Fruit fly (Drosophila melanogaster) whole organism, prepupa: ENCODE data around the gene CG14143.

Experiments
- Blimp-1 ChIP-seq: fragments of 200-800 bp; sonication (Bioruptor generic); optimal IDR thresholded peaks from 3 replicates; lab custom pipeline; 2017; ENCODE audit warnings: missing biosample characterization, missing genetic modification characterization, mild to moderate bottlenecking, moderate library complexity, missing genetic modification reagents
- CG10631 ChIP-seq: fragments of 200-800 bp; sonication (Bioruptor generic); optimal IDR thresholded peaks from 2 replicates; lab custom pipeline; 2016; ENCODE audit warnings: missing biosample characterization, missing genetic modification characterization
- CG10669 ChIP-seq: fragments of 200-800 bp; sonication (Bioruptor generic); optimal IDR thresholded peaks from 3 replicates; lab custom pipeline; 2018; ENCODE audit warnings: missing biosample characterization, mild to moderate bottlenecking, missing genetic modification characterization, moderate library complexity
- CG11762 ChIP-seq: fragments of 200-800 bp; sonication (Bioruptor generic); optimal IDR thresholded peaks from 3 replicates; lab custom pipeline; 2016; ENCODE audit warnings: missing biosample characterization, missing genetic modification characterization; ENCODE audit not compliant: insufficient read depth
- CG11902 ChIP-seq: fragments of 200-800 bp; sonication (Bioruptor generic); optimal IDR thresholded peaks from 3 replicates; lab custom pipeline; 2016; ENCODE audit warnings: missing biosample characterization, missing genetic modification characterization
- CG15336 ChIP-seq: fragments of 200-800 bp; sonication (Bioruptor generic); IDR thresholded peaks from 2 replicates; pipeline ENCODE4 v1.3.6; 2022; ENCODE audit warnings: missing biosample characterization, missing genetic modification characterization
- CG1621 ChIP-seq: fragments of 200-800 bp; sonication (Bioruptor generic); optimal IDR thresholded peaks from 3 replicates; lab custom pipeline; 2018; ENCODE audit warnings: missing biosample characterization, mild to moderate bottlenecking, missing genetic modification characterization
- CG16779 ChIP-seq: fragments of 200-800 bp; sonication (Bioruptor generic); optimal IDR thresholded peaks from 3 replicates; lab custom pipeline; 2017; ENCODE audit warnings: missing biosample characterization, mild to moderate bottlenecking, missing genetic modification characterization
- CG3032 ChIP-seq: fragments of 200-800 bp; optimal IDR thresholded peaks from 2 replicates; lab custom pipeline; 2019; ENCODE audit warnings: missing biosample characterization, mild to moderate bottlenecking, missing genetic modification characterization, moderate library complexity
- CG31627 ChIP-seq: fragments of 200-800 bp; sonication (Bioruptor generic); optimal IDR thresholded peaks from 3 replicates; lab custom pipeline; 2016; ENCODE audit warnings: missing biosample characterization, missing genetic modification characterization
- CG32006 ChIP-seq: fragments of 200-800 bp; sonication (Bioruptor generic); optimal IDR thresholded peaks from 3 replicates; lab custom pipeline; 2017; ENCODE audit warnings: missing biosample characterization, mild to moderate bottlenecking, missing genetic modification characterization
- CG34406 ChIP-seq: fragments of 200-800 bp; sonication (Bioruptor generic); optimal IDR thresholded peaks from 3 replicates; lab custom pipeline; 2016; ENCODE audit warnings: missing biosample characterization, missing genetic modification characterization
- CG6163 ChIP-seq: fragments of 200-800 bp; sonication (Bioruptor generic); IDR thresholded peaks from 3 replicates; pipeline ENCODE4 v1.3.6; 2022; ENCODE audit warnings: missing biosample characterization, missing genetic modification characterization
- CG6276 ChIP-seq: fragments of 200-800 bp; sonication (Bioruptor generic); optimal IDR thresholded peaks from 2 replicates; lab custom pipeline; 2017; ENCODE audit warnings: missing biosample characterization, mild to moderate bottlenecking, missing genetic modification characterization
- CG6792 ChIP-seq: fragments of 200-800 bp; sonication (Bioruptor generic); optimal IDR thresholded peaks from 3 replicates; lab custom pipeline; 2016; ENCODE audit warnings: missing biosample characterization, missing genetic modification characterization
- CG6854 ChIP-seq: fragments of 200-800 bp; sonication (Bioruptor generic); optimal IDR thresholded peaks from 2 replicates; lab custom pipeline; 2017; ENCODE audit warnings: missing biosample characterization, mild to moderate bottlenecking, missing genetic modification characterization
- CG7368 ChIP-seq: fragments of 200-800 bp; sonication (Bioruptor generic); optimal IDR thresholded peaks from 3 replicates; lab custom pipeline; 2016; ENCODE audit warnings: missing biosample characterization, missing genetic modification characterization
- CG8632 ChIP-seq: fragments of 200-800 bp; sonication (Bioruptor generic); optimal IDR thresholded peaks from 3 replicates; lab custom pipeline; 2016; ENCODE audit warnings: missing biosample characterization, missing genetic modification characterization
- Eip78C ChIP-seq: fragments of 200-800 bp; sonication (Bioruptor generic); peaks from one replicate; lab custom pipeline; 2016; ENCODE audit warnings: missing biosample characterization, missing genetic modification characterization
- Eip93F ChIP-seq: fragments of 200-800 bp; sonication (Bioruptor generic); optimal IDR thresholded peaks from 2 replicates; lab custom pipeline; 2016; ENCODE audit warnings: missing biosample characterization, mild to moderate bottlenecking, missing genetic modification characterization
- Ets21C ChIP-seq: fragments of 200-800 bp; sonication (Bioruptor generic); optimal IDR thresholded peaks from 3 replicates; lab custom pipeline; 2016; ENCODE audit warnings: missing biosample characterization, missing genetic modification characterization
- Ets96B ChIP-seq: fragments of 200-800 bp; optimal IDR thresholded peaks from 2 replicates; lab custom pipeline; 2019; ENCODE audit warnings: missing biosample characterization, mild to moderate bottlenecking, missing genetic modification characterization, moderate library complexity
- Gug ChIP-seq: fragments of 200-800 bp; sonication (Bioruptor generic); IDR thresholded peaks from 2 replicates; pipeline ENCODE4 v1.3.6; 2022; ENCODE audit warnings: missing biosample characterization, missing genetic modification characterization
- Hr38 ChIP-seq: sonication (Bioruptor generic); optimal IDR thresholded peaks from 2 replicates; lab custom pipeline; 2016; ENCODE audit warnings: missing biosample characterization, missing genetic modification characterization
- Hr39 ChIP-seq: fragments of 200-800 bp; sonication (Bioruptor generic); optimal IDR thresholded peaks from 2 replicates; lab custom pipeline; 2016; ENCODE audit warnings: missing biosample characterization, missing genetic modification characterization
- Hr4 ChIP-seq: fragments of 200-800 bp; sonication (Bioruptor generic); optimal IDR thresholded peaks from 3 replicates; lab custom pipeline; 2016; ENCODE audit warnings: missing biosample characterization, missing genetic modification characterization
- Lpt ChIP-seq: fragments of 200-800 bp; sonication (Bioruptor generic); optimal IDR thresholded peaks from 3 replicates; lab custom pipeline; 2016; ENCODE audit warnings: missing biosample characterization, missing genetic modification characterization
- OdsH ChIP-seq: fragments of 200-800 bp; sonication (Bioruptor generic); optimal IDR thresholded peaks from 3 replicates; lab custom pipeline; 2016; ENCODE audit warnings: missing biosample characterization, missing genetic modification characterization
- Sox102F ChIP-seq: fragments of 200-800 bp; sonication (Bioruptor generic); optimal IDR thresholded peaks from 2 replicates; lab custom pipeline; 2016; ENCODE audit warnings: missing biosample characterization, mild to moderate bottlenecking, missing genetic modification characterization
- Sox14 ChIP-seq: fragments of 200-800 bp; sonication (Bioruptor generic); optimal IDR thresholded peaks from 3 replicates; lab custom pipeline; 2016; ENCODE audit warnings: missing biosample characterization, missing genetic modification characterization
- Sox15 ChIP-seq: fragments of 200-800 bp; sonication (Bioruptor generic); optimal IDR thresholded peaks from 3 replicates; lab custom pipeline; 2016; ENCODE audit warnings: missing biosample characterization, missing genetic modification characterization
- achi ChIP-seq: fragments of 200-800 bp; sonication (Bioruptor generic); optimal IDR thresholded peaks from 3 replicates; lab custom pipeline; 2016; ENCODE audit warnings: missing biosample characterization, missing genetic modification characterization
- acj6 ChIP-seq: fragments of 200-800 bp; sonication (Bioruptor generic); optimal IDR thresholded peaks from 3 replicates; lab custom pipeline; 2016; ENCODE audit warnings: missing biosample characterization, missing genetic modification characterization
- cyc ChIP-seq: fragments of 200-800 bp; sonication (Bioruptor generic); optimal IDR thresholded peaks from 3 replicates; lab custom pipeline; 2016; ENCODE audit warnings: missing biosample characterization, missing genetic modification characterization
- dac ChIP-seq: fragments of 200-800 bp; sonication (Bioruptor generic); optimal IDR thresholded peaks from 2 replicates; lab custom pipeline; 2017; ENCODE audit warnings: missing biosample characterization, mild to moderate bottlenecking, missing genetic modification characterization
- dsx ChIP-seq: fragments of 200-800 bp; optimal IDR thresholded peaks from 3 replicates; lab custom pipeline; 2019; ENCODE audit warnings: missing biosample characterization, mild to moderate bottlenecking, missing genetic modification characterization, moderate library complexity; ENCODE audit not compliant: poor library complexity, severe bottlenecking
- eg ChIP-seq: fragments of 200-800 bp; sonication (Bioruptor generic); IDR thresholded peaks from 3 replicates; pipeline ENCODE4 v1.3.6; 2022; ENCODE audit warnings: missing biosample characterization, missing genetic modification characterization
- esn ChIP-seq: fragments of 200-800 bp; sonication (Bioruptor generic); optimal IDR thresholded peaks from 2 replicates; lab custom pipeline; 2016; ENCODE audit warnings: missing biosample characterization, mild to moderate bottlenecking, missing genetic modification characterization, moderate library complexity
- fd59A ChIP-seq: fragments of 200-800 bp; sonication (Bioruptor generic); optimal IDR thresholded peaks from 2 replicates; lab custom pipeline; 2017; ENCODE audit warnings: missing biosample characterization, mild to moderate bottlenecking, missing genetic modification characterization, missing genetic modification reagents
- fd85E ChIP-seq: fragments of 200-800 bp; sonication (Bioruptor generic); optimal IDR thresholded peaks from 3 replicates; lab custom pipeline; 2016; ENCODE audit warnings: missing biosample characterization, missing genetic modification characterization
- lz ChIP-seq: fragments of 200-800 bp; sonication (Bioruptor generic); optimal IDR thresholded peaks from 3 replicates; lab custom pipeline; 2016; ENCODE audit warnings: missing biosample characterization, missing genetic modification characterization
- pdm3 ChIP-seq: fragments of 200-800 bp; sonication (Bioruptor generic); optimal IDR thresholded peaks from 3 replicates; lab custom pipeline; 2016; ENCODE audit warnings: missing biosample characterization, missing genetic modification characterization
- salr ChIP-seq, 2 experiments: fragments of 200-800 bp; sonication (Bioruptor generic); optimal IDR thresholded peaks; 3 replicates each; lab custom pipeline; 2016 to 2018; ENCODE audit warnings: missing biosample characterization in 2 of 2, missing genetic modification characterization in 2 of 2, mild to moderate bottlenecking in 1 of 2
- spab ChIP-seq: fragments of 200-800 bp; sonication (Bioruptor generic); optimal IDR thresholded peaks from 2 replicates; lab custom pipeline; 2017; ENCODE audit warnings: missing biosample characterization, mild to moderate bottlenecking, missing genetic modification characterization, missing genetic modification reagents
- ss ChIP-seq, 2 experiments: fragments of 200-800 bp; sonication (Bioruptor generic); optimal IDR thresholded peaks; 2 replicates in 1 of 2; 3 replicates in 1 of 2; lab custom pipeline; 2017 to 2018; ENCODE audit warnings: mild to moderate bottlenecking in 2 of 2, missing biosample characterization in 2 of 2, missing genetic modification characterization in 2 of 2, moderate library complexity in 1 of 2
- svp ChIP-seq: fragments of 200-800 bp; sonication (Bioruptor generic); peaks from one replicate; lab custom pipeline; 2016; ENCODE audit warnings: missing biosample characterization, missing genetic modification characterization
- vri ChIP-seq: fragments of 200-800 bp; sonication (Bioruptor generic); optimal IDR thresholded peaks from 3 replicates; lab custom pipeline; 2016; ENCODE audit warnings: missing biosample characterization, mild to moderate bottlenecking, missing genetic modification characterization

CG14143 gene

DNA sequence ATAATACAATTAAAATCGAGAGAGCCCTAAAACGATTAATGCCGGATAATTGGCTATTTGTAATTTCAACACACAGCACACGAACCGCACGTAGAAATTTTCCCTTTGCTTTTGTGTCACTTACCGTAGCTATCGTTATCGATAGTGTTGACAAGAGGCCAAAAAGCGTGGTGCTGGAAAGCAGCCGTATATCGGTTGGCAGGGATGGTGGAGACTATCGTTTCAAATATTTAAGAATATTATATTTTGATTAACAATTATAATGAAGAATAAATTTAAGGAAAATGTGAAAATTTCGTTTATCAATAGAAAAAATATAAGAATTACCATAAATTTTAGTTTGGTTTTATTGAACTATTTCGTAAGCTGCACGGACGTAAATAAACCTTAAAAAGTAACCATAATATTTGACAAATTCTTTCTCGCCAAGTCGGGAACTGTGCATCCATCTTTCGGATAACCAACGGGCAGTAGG is 41.7 kb upstream of the CG14143 start, which contains the start of gene JIL-1 (continued):
- TF ChIP-seq Sox15 (peak; percentile 23), pdm3 (GFP tag; lab: Kevin White, UChicago) (peak; percentile 57), OdsH (GFP tag; lab: Kevin White, UChicago) (peak; percentile 49), CG8632 (GFP tag; lab: Kevin White, UChicago) (peak; percentile 17), spab (GFP tag; lab: Kevin White, UChicago) (no peak), fd59A (no peak), Lpt (no peak), Sox102F (peak; percentile 62), CG34406 (GFP tag; lab: Kevin White, UChicago) (peak; percentile 2), dsx (GFP tag; lab: Kevin White, UChicago) (peak; percentile 1), CG1621 (tag; lab: Kevin White, UChicago) (no peak), salr (GFP tag; optimal IDR thresholded peaks at IDR 0.05; lab: Kevin White, UChicago) (no peak), CG7368 (peak; percentile 20), Sox14 (GFP tag; lab: Kevin White, UChicago) (peak; percentile 53), ss (GFP tag; optimal IDR thresholded peaks at IDR 0.05; lab: Kevin White, UChicago) (peak in 1 of 2 experiments; percentile 26), Hr38 (GFP tag; lab: Kevin White, UChicago) (no peak), Hr4 (peak; percentile 34), Blimp-1 (GFP tag; lab: Kevin White, UChicago) (no peak), CG32006 (GFP tag; lab: Kevin White, UChicago) (peak; percentile 33), CG31627 (GFP tag; lab: Kevin White, UChicago) (peak; percentile 56), CG16779 (no peak)

- TF ChIP-seq CG11902 (GFP tag; lab: Kevin White, UChicago) (no peak), Ets21C (no peak), Ets96B (no peak), CG6276 (GFP tag; lab: Kevin White, UChicago) (no peak), esn (GFP tag; lab: Kevin White, UChicago) (no peak), CG1621 (tag; lab: Kevin White, UChicago) (no peak), OdsH (GFP tag; lab: Kevin White, UChicago) (no peak), vri (GFP tag; lab: Kevin White, UChicago) (no peak), Eip78C (GFP tag; lab: Kevin White, UChicago) (peak; percentile 37), Hr39 (GFP tag; lab: Kevin White, UChicago) (no peak), Eip93F (no peak), Sox102F (no peak), svp (GFP tag; lab: Kevin White, UChicago) (peak; percentile 9), CG10631 (GFP tag; lab: Kevin White, UChicago) (no peak), CG11762 (GFP tag; lab: Kevin White, UChicago) (no peak), eg (GFP tag; lab: Robert Waterston, UW) (no peak), CG10669 (GFP tag; lab: Kevin White, UChicago) (no peak)
- TF ChIP-seq, all 60 proteins: peak for 2
These were observed 40.5 kb upstream of the CG14143 start for dm6 chr3L:11094279-11094678.

- TF ChIP-seq CG8632 (GFP tag; lab: Kevin White, UChicago), result no peak
- TF ChIP-seq Hr39 (GFP tag; lab: Kevin White, UChicago), result no peak
- peak; percentile 67 for TF ChIP-seq CG10669 (GFP tag; lab: Kevin White, UChicago)
- TF ChIP-seq CG6792, result peak; percentile 46
- peak; percentile 18 for TF ChIP-seq dac (GFP tag; lab: Kevin White, UChicago)
- TF ChIP-seq dsx (GFP tag; lab: Kevin White, UChicago), result peak; percentile 30
- TF ChIP-seq cyc (GFP tag; lab: Kevin White, UChicago), result no peak
- peak; percentile 90 for TF ChIP-seq CG6163 (GFP tag; lab: Robert Waterston, UW)
- no peak for TF ChIP-seq fd85E (GFP tag; lab: Kevin White, UChicago)
- TF ChIP-seq CG15336 (GFP tag; lab: Robert Waterston, UW), result peak; percentile 80
- TF ChIP-seq acj6, result peak; percentile 22
- TF ChIP-seq CG16779, result peak; percentile 86
- TF ChIP-seq Gug (GFP tag; lab: Robert Waterston, UW), result peak; percentile 55; the same call in 1 of the 2 replicates
- peak; percentile 24 for TF ChIP-seq lz (GFP tag; lab: Kevin White, UChicago)
- TF ChIP-seq CG3032 (tag; lab: Kevin White, UChicago), result peak; percentile 62
- peak; percentile 29 for TF ChIP-seq Hr4
- peak; percentile 36 for TF ChIP-seq pdm3 (GFP tag; lab: Kevin White, UChicago)
- TF ChIP-seq eg (GFP tag; lab: Robert Waterston, UW), result peak; percentile 90
- TF ChIP-seq CG6854 (GFP tag; lab: Kevin White, UChicago), result peak; percentile 91
- peak; percentile 27 for TF ChIP-seq achi (GFP tag; lab: Kevin White, UChicago)
These were observed 38.4 kb upstream of the CG14143 start, which contains the start of the genes CG46439, Iyd and CG33947 for dm6 chr3L:11096195-11096908. Gene CG46439 (minus strand): TSS chr3L:11096245. Gene Iyd (minus strand): TSS chr3L:11096245. Gene CG33947 (plus strand): TSS chr3L:11096496.
